Worm (Caenorhabditis elegans): Measurements from ENCODE around the gene cct-1.

cct-1 gene

DNA sequence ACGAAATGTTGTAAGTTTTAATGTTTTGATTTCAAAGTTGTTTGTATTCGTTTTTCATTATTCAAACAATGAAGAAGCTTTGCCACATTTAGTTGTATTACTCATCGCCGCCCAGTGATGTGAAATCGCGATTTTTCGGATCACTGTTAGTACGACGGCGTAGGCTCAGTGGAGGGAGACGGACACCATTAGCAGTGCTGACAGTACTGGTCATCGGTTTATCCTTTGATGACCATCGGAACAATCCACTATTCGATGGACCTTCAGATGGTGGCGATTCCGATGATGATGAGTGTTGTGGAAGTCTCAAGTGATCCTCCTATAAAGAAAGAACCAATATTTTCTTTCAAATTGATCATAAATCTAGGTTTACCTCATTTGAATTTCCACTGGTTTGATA, 2.3 kb downstream of the cct-1 start:
- TF ChIP-seq nhr-85 (tag), result peak; percentile 53
- no peak for TF ChIP-seq ets-5 (GFP tag; IDR thresholded peaks at IDR 0.05)
- no peak for TF ChIP-seq sox-4 (tag; optimal IDR thresholded peaks at IDR 0.05)
- TF ChIP-seq fkh-4 (tag; optimal IDR thresholded peaks at IDR 0.05; ENCODE audit: borderline replicate concordance), result no peak
- no peak for TF ChIP-seq mab-9 (GFP tag; IDR thresholded peaks at IDR 0.05)
- peak; percentile 5 for TF ChIP-seq aly-2 (tag; optimal IDR thresholded peaks at IDR 0.05)
- no peak for TF ChIP-seq hlh-17 (GFP tag; optimal IDR thresholded peaks at IDR 0.05; ENCODE audit: borderline replicate concordance)
- TF ChIP-seq blmp-1 (tag; optimal IDR thresholded peaks at IDR 0.05), result no peak
- TF ChIP-seq sptf-1 (tag; optimal IDR thresholded peaks at IDR 0.05), result no peak
- TF ChIP-seq nhr-47 (tag; optimal IDR thresholded peaks at IDR 0.05), result no peak
- TF ChIP-seq C16A3.4 (tag; optimal IDR thresholded peaks at IDR 0.05), result no peak
- no peak for TF ChIP-seq jun-1 (tag; optimal IDR thresholded peaks at IDR 0.05)
- no peak for TF ChIP-seq zip-4 (GFP tag; optimal IDR thresholded peaks at IDR 0.05)
- TF ChIP-seq lin-35 (GFP tag; optimal IDR thresholded peaks at IDR 0.05), result peak in 1 of 2 experiments; percentile 1
- no peak for TF ChIP-seq fkh-8 (tag; optimal IDR thresholded peaks at IDR 0.05)

DNA sequence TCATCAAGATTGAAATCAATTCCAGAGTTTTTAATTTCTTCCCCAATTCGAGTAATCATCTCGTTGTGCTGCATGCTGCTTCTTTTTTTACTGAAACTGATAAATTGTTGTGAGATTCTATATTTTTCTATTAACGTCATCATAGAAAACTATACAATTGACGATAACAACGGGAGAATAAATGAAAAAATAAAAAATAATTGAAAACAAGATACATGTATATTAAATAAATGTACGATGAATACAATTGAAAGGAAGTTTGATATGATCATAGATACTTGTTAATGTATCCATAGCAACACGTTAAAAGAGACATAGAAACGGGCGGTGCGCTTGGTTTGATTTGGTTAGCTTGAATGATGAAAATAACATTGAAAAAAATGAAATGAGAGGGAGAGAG, 5.2 kb downstream of the cct-1 start, which contains the start of gene T05C12.8:
T05C12.8 (minus strand) TSS at position 101 of the 400 bp plus-strand sequence.
- TF ChIP-seq fkh-8 (tag; optimal IDR thresholded peaks at IDR 0.05) (peak; percentile 85), lin-14 (GFP tag; optimal IDR thresholded peaks at IDR 0.05) (no peak), nhr-71 (tag; optimal IDR thresholded peaks at IDR 0.05) (no peak), ceh-8 (GFP tag; optimal IDR thresholded peaks at IDR 0.05) (no peak), nhr-11 (tag; optimal IDR thresholded peaks at IDR 0.05) (no peak)

DNA sequence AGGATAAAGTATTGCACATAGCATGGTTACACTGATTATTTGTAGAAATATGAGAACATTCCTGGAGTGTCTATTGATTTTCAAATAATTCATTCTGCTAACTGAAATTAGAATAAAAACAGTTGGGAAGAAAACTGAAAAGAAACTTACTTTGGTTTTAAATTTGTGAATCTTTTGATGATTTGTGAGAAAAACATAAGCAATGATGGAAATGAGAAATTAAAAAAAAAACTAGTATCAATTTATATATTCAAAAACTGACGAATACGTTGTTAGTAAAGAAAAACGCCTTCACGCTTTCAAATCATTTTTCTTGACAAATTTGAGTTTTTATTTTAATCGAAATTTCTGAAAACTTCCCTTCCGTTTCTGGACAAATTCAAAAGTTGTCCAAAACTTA, 7.9 kb downstream of the cct-1 start, which contains the start of gene T05C12.9:
T05C12.9 (minus strand) TSS at position 101 of the 400 bp plus-strand sequence.
- no peak for TF ChIP-seq F16B12.6 (tag; optimal IDR thresholded peaks at IDR 0.05)
- no peak for TF ChIP-seq fkh-10 (GFP tag; optimal IDR thresholded peaks at IDR 0.05)
- TF ChIP-seq unc-62 (GFP tag; optimal IDR thresholded peaks at IDR 0.05), result no peak
- no peak for TF ChIP-seq fkh-8 (tag; optimal IDR thresholded peaks at IDR 0.05)
- no peak for TF ChIP-seq nhr-12 (tag; optimal IDR thresholded peaks at IDR 0.05)
- no peak for TF ChIP-seq hpl-2 (GFP tag; optimal IDR thresholded peaks at IDR 0.05)
- TF ChIP-seq nhr-28 (tag; optimal IDR thresholded peaks at IDR 0.05), result no peak
- TF ChIP-seq pqm-1 (tag; optimal IDR thresholded peaks at IDR 0.05), result no peak
- no peak for TF ChIP-seq dsc-1 (tag; optimal IDR thresholded peaks at IDR 0.05)

DNA sequence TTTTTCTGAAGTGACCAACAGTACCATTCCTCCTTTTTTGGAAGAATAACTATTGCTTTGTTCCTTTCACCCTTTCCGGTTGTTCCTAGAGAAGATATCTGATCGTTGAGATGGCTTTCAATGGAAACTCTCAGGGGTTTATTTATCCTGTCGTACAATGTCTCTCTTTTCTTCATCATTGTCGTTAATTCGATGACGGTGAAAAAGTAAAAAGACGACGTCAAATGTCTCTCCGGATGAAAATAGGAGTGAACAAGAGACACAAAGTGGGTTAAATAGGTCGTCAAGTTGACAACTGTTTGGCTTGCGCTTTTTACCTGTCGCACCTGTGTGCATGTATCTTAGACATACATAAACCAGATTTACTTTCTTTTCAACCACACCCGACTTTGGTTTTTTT, 8.7 kb downstream of the cct-1 start:
- TF ChIP-seq fos-1 (tag; optimal IDR thresholded peaks at IDR 0.05), result no peak
- TF ChIP-seq blmp-1 (tag; optimal IDR thresholded peaks at IDR 0.05), result peak; percentile 96

DNA sequence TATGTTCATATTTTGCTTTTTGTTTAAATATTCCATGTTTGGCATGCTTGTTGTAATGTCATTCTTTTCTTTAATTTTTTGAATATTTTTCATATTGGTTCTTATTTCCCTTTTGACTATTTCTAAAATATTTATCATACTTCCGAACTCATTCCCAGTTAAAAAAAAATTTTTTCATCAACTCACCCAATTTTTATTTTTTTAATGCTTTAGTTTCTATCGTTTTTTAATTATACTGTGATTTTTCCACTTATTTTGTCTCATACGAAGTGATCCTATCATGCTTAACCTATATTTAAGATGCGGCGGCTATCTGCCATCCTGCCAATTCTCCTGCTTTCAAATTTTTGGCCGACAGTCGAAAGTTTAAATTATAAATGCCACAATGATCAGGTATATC, 13.3 kb downstream of the cct-1 start, which contains the start of gene qua-1:
qua-1 (plus strand) TSS at position 301 of the 400 bp plus-strand sequence.
- no peak for TF ChIP-seq nhr-19 (GFP tag; conservative IDR thresholded peaks at IDR 0.05)
- no peak for TF ChIP-seq unc-98 (GFP tag; IDR thresholded peaks at IDR 0.05)
- no peak for TF ChIP-seq nhr-77 (tag; optimal IDR thresholded peaks at IDR 0.05)
- TF ChIP-seq nhr-12 (tag; optimal IDR thresholded peaks at IDR 0.05), result no peak

DNA sequence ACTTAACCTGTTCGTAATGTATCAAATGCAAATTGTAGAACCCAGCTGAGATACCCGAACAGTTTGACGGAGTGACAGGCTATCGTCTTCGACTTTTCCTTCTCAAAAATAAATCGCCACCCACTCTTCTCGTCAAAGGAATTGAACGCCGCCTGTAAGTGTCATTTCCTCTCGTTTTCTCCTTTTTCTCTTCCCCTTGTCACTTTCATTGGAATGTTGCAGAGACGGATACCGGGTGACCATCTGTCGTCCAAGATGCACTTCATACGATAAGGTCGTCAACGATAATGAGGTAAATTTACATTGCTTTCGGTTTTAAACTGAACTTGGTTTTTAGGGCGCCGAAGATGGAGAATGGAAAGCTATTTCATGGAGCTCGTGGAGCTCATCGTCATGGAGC, 14.6 kb downstream of the cct-1 start:
- TF ChIP-seq nhr-85 (tag) (peak; percentile 30), aly-2 (tag; optimal IDR thresholded peaks at IDR 0.05) (no peak), fkh-4 (tag; optimal IDR thresholded peaks at IDR 0.05; ENCODE audit: borderline replicate concordance) (no peak), F16B12.6 (tag; optimal IDR thresholded peaks at IDR 0.05) (no peak), unc-98 (GFP tag; IDR thresholded peaks at IDR 0.05) (no peak), nhr-19 (GFP tag; conservative IDR thresholded peaks at IDR 0.05) (no peak), unc-130 (tag; optimal IDR thresholded peaks at IDR 0.05) (no peak), skn-1 (tag; optimal IDR thresholded peaks at IDR 0.05) (no peak), nhr-11 (tag; optimal IDR thresholded peaks at IDR 0.05) (no peak), nhr-12 (tag; optimal IDR thresholded peaks at IDR 0.05) (no peak), sox-4 (tag; optimal IDR thresholded peaks at IDR 0.05) (no peak), lin-14 (GFP tag; optimal IDR thresholded peaks at IDR 0.05) (peak; percentile 34), jun-1 (tag; optimal IDR thresholded peaks at IDR 0.05) (no peak), blmp-1 (tag; optimal IDR thresholded peaks at IDR 0.05) (peak; percentile 100), ztf-11 (tag; optimal IDR thresholded peaks at IDR 0.05) (no peak), egl-27 (tag; optimal IDR thresholded peaks at IDR 0.05) (no peak), elt-3 (tag; optimal IDR thresholded peaks at IDR 0.05) (peak in 1 of 6 experiments; percentile 27), mdl-1 (tag; optimal IDR thresholded peaks at IDR 0.05) (no peak), alr-1 (tag; optimal IDR thresholded peaks at IDR 0.05; ENCODE audit: borderline replicate concordance) (no peak), rnt-1 (tag; optimal IDR thresholded peaks at IDR 0.05) (no peak), sptf-1 (tag; optimal IDR thresholded peaks at IDR 0.05) (no peak)

Measured in whole organism, L1 larva.